Fruit fly (Drosophila melanogaster) whole organism, embryonic: ENCODE measurements around the gene CG43059.

Experiments used
- Sin3A ChIP-seq: fragments of >200 bp; optimal IDR thresholded peaks from 2 replicates; lab custom pipeline; 2018
- abd-A ChIP-seq: fragments of 200-800 bp; sonication (Bioruptor generic); optimal IDR thresholded peaks from 3 replicates; lab custom pipeline; 2019; ENCODE audit warnings: missing biosample characterization, mild to moderate bottlenecking, missing genetic modification characterization, moderate library complexity
- jigr1 ChIP-seq: fragments of 200-800 bp; sonication (Bioruptor generic); IDR thresholded peaks from 3 replicates; pipeline ENCODE4 v1.3.6; 2022; ENCODE audit warnings: missing biosample characterization, missing genetic modification characterization
- pum ChIP-seq: fragments of 200-800 bp; sonication (Bioruptor generic); optimal IDR thresholded peaks from 2 replicates; lab custom pipeline; 2016; ENCODE audit warnings: missing biosample characterization, missing genetic modification characterization

DNA sequence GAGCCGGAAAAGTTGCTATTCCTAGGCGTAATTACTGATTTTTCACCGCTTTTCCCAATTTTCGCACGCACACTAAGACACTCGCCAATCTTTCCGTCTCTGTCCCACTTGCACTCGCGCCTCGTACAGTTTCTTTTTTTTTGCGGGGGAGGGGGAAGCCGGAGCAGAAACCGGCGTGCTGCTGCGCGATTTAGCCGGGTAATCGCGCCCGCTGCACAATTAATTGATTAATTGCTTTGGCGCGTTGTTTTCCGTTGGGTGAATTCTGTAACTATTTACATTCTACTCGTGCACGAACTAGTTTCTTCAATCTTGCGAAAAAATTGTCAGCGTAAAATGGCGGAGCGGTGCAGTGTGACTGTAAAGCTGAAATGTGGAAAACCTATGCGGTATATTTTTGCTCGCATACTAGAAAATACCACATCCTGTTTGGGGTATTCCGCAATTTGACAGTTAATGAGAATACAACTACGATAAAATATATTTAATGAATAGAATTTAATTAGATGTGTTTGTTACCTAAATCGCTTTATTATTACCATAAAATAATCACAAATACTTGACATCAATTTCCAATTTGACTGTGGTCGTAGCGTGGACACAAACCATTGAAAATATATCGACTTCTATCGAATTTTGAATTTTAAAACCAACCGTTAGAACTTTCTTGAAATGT lies 3.5 kb downstream of the CG43059 start, which contains the start of gene Cpsf6:
- TF ChIP-seq jigr1 (GFP tag; lab: Robert Waterston, UW): no peak
- no peak for TF ChIP-seq pum
- no peak for TF ChIP-seq abd-A (tag; lab: Kevin White, UChicago)
- peak; percentile 83 for TF ChIP-seq Sin3A (lab: Kevin White, UChicago)
